Fruit fly (Drosophila melanogaster) whole organism, embryonic: ENCODE measurements around the gene mio.

ENCODE experiments used
- Adf1 ChIP-seq: fragments of 200-800 bp; sonication (Bioruptor generic); IDR thresholded peaks from 2 replicates; pipeline ENCODE4 v1.3.6; 2022; ENCODE audit warnings: missing biosample characterization, missing genetic modification characterization
- CG10979 ChIP-seq: fragments of 200-800 bp; sonication (Bioruptor generic); optimal IDR thresholded peaks from 2 replicates; lab custom pipeline; 2018; ENCODE audit warnings: missing biosample characterization, mild to moderate bottlenecking, missing genetic modification characterization, moderate library complexity
- CG13775 ChIP-seq: fragments of 200-800 bp; sonication (Bioruptor generic); optimal IDR thresholded peaks from 3 replicates; lab custom pipeline; 2017; ENCODE audit warnings: missing biosample characterization, mild to moderate bottlenecking, missing genetic modification characterization
- CG16813 ChIP-seq: fragments of 200-800 bp; sonication (Bioruptor generic); IDR thresholded peaks from 3 replicates; pipeline ENCODE4 v1.3.6; 2022; ENCODE audit warnings: missing biosample characterization, missing genetic modification characterization; ENCODE audit not compliant: partially characterized antibody
- CG18476 ChIP-seq: fragments of 200-800 bp; sonication (Bioruptor generic); optimal IDR thresholded peaks from 2 replicates; lab custom pipeline; 2016; ENCODE audit warnings: missing biosample characterization, mild to moderate bottlenecking, missing genetic modification characterization
- CG2712 ChIP-seq: fragments of 200-800 bp; optimal IDR thresholded peaks from 3 replicates; lab custom pipeline; 2019; ENCODE audit warnings: missing biosample characterization, mild to moderate bottlenecking, missing genetic modification characterization, moderate library complexity
- CG34376 ChIP-seq: fragments of 200-800 bp; sonication (Bioruptor generic); optimal IDR thresholded peaks from 2 replicates; lab custom pipeline; 2018; ENCODE audit warnings: missing biosample characterization, mild to moderate bottlenecking, missing genetic modification characterization
- CG34422 ChIP-seq: fragments of 200-800 bp; sonication (Bioruptor generic); IDR thresholded peaks from 3 replicates; pipeline ENCODE4 v1.3.6; 2022; ENCODE audit warnings: missing biosample characterization, missing genetic modification characterization
- CG7928 ChIP-seq: fragments of 200-800 bp; sonication (Bioruptor generic); optimal IDR thresholded peaks from 2 replicates; lab custom pipeline; 2017; ENCODE audit warnings: missing biosample characterization, mild to moderate bottlenecking, missing genetic modification characterization
- CG8944 ChIP-seq: fragments of 200-800 bp; sonication (Bioruptor generic); optimal IDR thresholded peaks from 3 replicates; lab custom pipeline; 2016; ENCODE audit warnings: missing biosample characterization, missing genetic modification characterization
- D19B ChIP-seq: fragments of 200-800 bp; sonication (Bioruptor generic); optimal IDR thresholded peaks from 2 replicates; lab custom pipeline; 2017; ENCODE audit warnings: missing biosample characterization, mild to moderate bottlenecking, missing genetic modification characterization
- Dek ChIP-seq: fragments of 200-800 bp; sonication (Bioruptor generic); optimal IDR thresholded peaks from 3 replicates; lab custom pipeline; 2019; ENCODE audit warnings: missing biosample characterization, mild to moderate bottlenecking, missing genetic modification characterization, moderate library complexity
- Doc3 ChIP-seq: fragments of 200-800 bp; sonication (Bioruptor generic); IDR thresholded peaks from 3 replicates; pipeline ENCODE4 v1.3.6; 2022; ENCODE audit warnings: missing biosample characterization, missing genetic modification characterization; ENCODE audit not compliant: partially characterized antibody
- Elba2 ChIP-seq: fragments of 200-800 bp; sonication (Bioruptor generic); optimal IDR thresholded peaks from 3 replicates; lab custom pipeline; 2016; ENCODE audit warnings: missing biosample characterization, missing genetic modification characterization
- HLH4C ChIP-seq: fragments of 200-800 bp; sonication (Bioruptor generic); IDR thresholded peaks from 3 replicates; pipeline ENCODE4 v1.3.6; 2022; ENCODE audit warnings: missing biosample characterization, missing genetic modification characterization; ENCODE audit not compliant: partially characterized antibody
- HLHmδ ChIP-seq: fragments of 200-800 bp; sonication (Bioruptor generic); optimal IDR thresholded peaks from 2 replicates; lab custom pipeline; 2018; ENCODE audit warnings: missing biosample characterization, mild to moderate bottlenecking, missing genetic modification characterization, moderate library complexity
- Lpt ChIP-seq: fragments of >200 bp; optimal IDR thresholded peaks from 2 replicates; lab custom pipeline; 2018; ENCODE audit warnings: missing biosample characterization, missing genetic modification characterization
- MTF-1 ChIP-seq: fragments of 200-800 bp; sonication (Bioruptor generic); optimal IDR thresholded peaks from 2 replicates; lab custom pipeline; 2018; ENCODE audit warnings: missing biosample characterization, mild to moderate bottlenecking, missing genetic modification characterization, borderline replicate concordance
- Med ChIP-seq: fragments of 200-800 bp; sonication (Bioruptor generic); peaks from one replicate; lab custom pipeline; 2016; ENCODE audit warnings: missing biosample characterization, missing genetic modification characterization, mild to moderate bottlenecking, inconsistent platforms, moderate library complexity
- NfI ChIP-seq: fragments of 200-800 bp; sonication (Bioruptor generic); optimal IDR thresholded peaks from 3 replicates; lab custom pipeline; 2018; ENCODE audit warnings: missing biosample characterization, mild to moderate bottlenecking, missing genetic modification characterization, moderate library complexity
- Optix ChIP-seq: fragments of 200-800 bp; sonication (Bioruptor generic); IDR thresholded peaks from 3 replicates; pipeline ENCODE4 v1.3.6; 2022; ENCODE audit warnings: missing biosample characterization, missing genetic modification characterization
- Xrp1 ChIP-seq: fragments of 200-800 bp; sonication (Bioruptor generic); IDR thresholded peaks from 2 replicates; pipeline ENCODE4 v1.3.6; 2022; ENCODE audit warnings: missing biosample characterization, missing genetic modification characterization
- ac ChIP-seq: fragments of 200-800 bp; sonication (Bioruptor generic); optimal IDR thresholded peaks from 3 replicates; lab custom pipeline; 2017; ENCODE audit warnings: missing biosample characterization, mild to moderate bottlenecking, missing genetic modification characterization
- aop ChIP-seq: fragments of 200-800 bp; sonication (Bioruptor generic); IDR thresholded peaks from 2 replicates; pipeline ENCODE4 v1.3.6; 2022; ENCODE audit warnings: missing biosample characterization, missing genetic modification characterization
- ci ChIP-seq: fragments of 200-800 bp; sonication (Bioruptor generic); IDR thresholded peaks from 3 replicates; pipeline ENCODE4 v1.3.6; 2022; ENCODE audit warnings: missing biosample characterization, missing genetic modification characterization
- crc ChIP-seq: fragments of 200-800 bp; sonication (Bioruptor generic); optimal IDR thresholded peaks from 2 replicates; lab custom pipeline; 2016; ENCODE audit warnings: missing biosample characterization, missing genetic modification characterization
- en ChIP-seq: fragments of 200-800 bp; sonication (Bioruptor generic); optimal IDR thresholded peaks from 2 replicates; lab custom pipeline; 2016; ENCODE audit warnings: missing biosample characterization, missing genetic modification characterization
- fd64A ChIP-seq: fragments of 200-800 bp; sonication (Bioruptor generic); optimal IDR thresholded peaks from 3 replicates; lab custom pipeline; 2018; ENCODE audit warnings: missing biosample characterization, mild to moderate bottlenecking, missing genetic modification characterization
- hth ChIP-seq: fragments of >200 bp; optimal IDR thresholded peaks from 2 replicates; lab custom pipeline; 2017; ENCODE audit warnings: inconsistent platforms
- jigr1 ChIP-seq: fragments of 200-800 bp; sonication (Bioruptor generic); IDR thresholded peaks from 3 replicates; pipeline ENCODE4 v1.3.6; 2022; ENCODE audit warnings: missing biosample characterization, missing genetic modification characterization
- jumu ChIP-seq: fragments of 200-800 bp; sonication (Bioruptor generic); optimal IDR thresholded peaks from 3 replicates; lab custom pipeline; 2016; ENCODE audit warnings: missing biosample characterization, missing genetic modification characterization
- kah ChIP-seq: fragments of 200-800 bp; sonication (Bioruptor generic); optimal IDR thresholded peaks from 2 replicates; lab custom pipeline; 2018; ENCODE audit warnings: missing biosample characterization, mild to moderate bottlenecking, missing genetic modification characterization
- lab ChIP-seq: fragments of 200-800 bp; sonication (Bioruptor generic); optimal IDR thresholded peaks from 3 replicates; lab custom pipeline; 2017; ENCODE audit warnings: missing biosample characterization, missing genetic modification characterization, mild to moderate bottlenecking, moderate library complexity, missing genetic modification reagents
- otp ChIP-seq: fragments of 200-800 bp; sonication (Bioruptor generic); IDR thresholded peaks from 3 replicates; pipeline ENCODE4, ENCODE4 v1.3.6; 2022; ENCODE audit warnings: missing biosample characterization, missing genetic modification characterization
- pan ChIP-seq, 4 experiments: fragments of >200 bp in 3 of 4; fragments of 200-800 bp in 1 of 4; sonication (Bioruptor generic) in 1 of 4; optimal IDR thresholded peaks in 3 of 4; IDR thresholded peaks in 1 of 4; 2 replicates each; pipeline versions ENCODE4 v1.3.6 to Lab custom; 2017 to 2022; ENCODE audit warnings: missing biosample characterization in 2 of 4, missing genetic modification characterization in 2 of 4, mixed read lengths in 1 of 4
- prd ChIP-seq, 3 experiments: fragments of >200 bp in 2 of 3; fragments of 200-800 bp in 1 of 3; sonication (Bioruptor generic) in 1 of 3; optimal IDR thresholded peaks in 2 of 3; IDR thresholded peaks in 1 of 3; 2 replicates in 2 of 3; 3 replicates in 1 of 3; pipeline versions ENCODE4 v1.3.6 to Lab custom; 2017 to 2022; ENCODE audit warnings: missing biosample characterization in 1 of 3, missing genetic modification characterization in 1 of 3
- pros ChIP-seq: fragments of 200-800 bp; sonication (Bioruptor generic); optimal IDR thresholded peaks from 3 replicates; lab custom pipeline; 2019; ENCODE audit warnings: missing biosample characterization, mild to moderate bottlenecking, missing genetic modification characterization, moderate library complexity
- ro ChIP-seq: fragments of 200-800 bp; sonication (Bioruptor generic); IDR thresholded peaks from 2 replicates; pipeline ENCODE4 v1.3.6; 2022; ENCODE audit warnings: missing biosample characterization, missing genetic modification characterization
- sens ChIP-seq: fragments of 200-800 bp; sonication (Bioruptor generic); peaks from one replicate; lab custom pipeline; 2016; ENCODE audit warnings: missing biosample characterization, missing genetic modification characterization
- so ChIP-seq: fragments of 200-800 bp; sonication (Bioruptor generic); IDR thresholded peaks from 3 replicates; pipeline ENCODE4 v1.3.6; 2022; ENCODE audit warnings: missing biosample characterization, missing genetic modification characterization
- stc ChIP-seq: fragments of 200-800 bp; sonication (Bioruptor generic); IDR thresholded peaks from 2 replicates; pipeline ENCODE4 v1.3.6; 2022; ENCODE audit warnings: missing biosample characterization, missing genetic modification characterization
- stwl ChIP-seq: fragments of 200-800 bp; sonication (Bioruptor generic); optimal IDR thresholded peaks from 3 replicates; lab custom pipeline; 2018; ENCODE audit warnings: missing biosample characterization, mild to moderate bottlenecking, missing genetic modification characterization, moderate library complexity
- tll ChIP-seq, 2 experiments: fragments of 200-800 bp in 1 of 2; fragments of >200 bp in 1 of 2; sonication (Bioruptor generic) in 1 of 2; optimal IDR thresholded peaks; 2 replicates each; lab custom pipeline; 2017 to 2019; ENCODE audit warnings: missing biosample characterization in 2 of 2, missing genetic modification characterization in 2 of 2, mild to moderate bottlenecking in 1 of 2, moderate library complexity in 1 of 2
- tna ChIP-seq: fragments of 200-800 bp; sonication (Bioruptor generic); IDR thresholded peaks from 2 replicates; pipeline ENCODE4 v1.3.6; 2022; ENCODE audit warnings: missing biosample characterization, missing genetic modification characterization; ENCODE audit not compliant: partially characterized antibody
- unc-4 ChIP-seq: fragments of 200-800 bp; sonication (Bioruptor generic); IDR thresholded peaks from 2 replicates; pipeline ENCODE4 v1.3.6; 2022; ENCODE audit warnings: missing biosample characterization, missing genetic modification characterization; ENCODE audit not compliant: partially characterized antibody
- vnd ChIP-seq: fragments of 200-800 bp; sonication (Bioruptor generic); IDR thresholded peaks from 3 replicates; pipeline ENCODE4 v1.3.6; 2022; ENCODE audit warnings: missing biosample characterization, missing genetic modification characterization; ENCODE audit not compliant: partially characterized antibody
- zen ChIP-seq: fragments of 200-800 bp; sonication (Bioruptor generic); optimal IDR thresholded peaks from 3 replicates; lab custom pipeline; 2018; ENCODE audit warnings: missing biosample characterization, mild to moderate bottlenecking, missing genetic modification characterization, moderate library complexity
- zf30C ChIP-seq: fragments of 200-800 bp; sonication (Bioruptor generic); optimal IDR thresholded peaks from 3 replicates; lab custom pipeline; 2018; ENCODE audit warnings: missing biosample characterization, mild to moderate bottlenecking, missing genetic modification characterization

Gene mio

dm6 chr2L:2181971-2182643, 35.0 kb upstream of the mio start (continued):
- no peak for TF ChIP-seq Doc3 (GFP tag; lab: Robert Waterston, UW)
- no peak for TF ChIP-seq CG7928 (GFP tag; lab: Kevin White, UChicago)
- peak; percentile 63 for TF ChIP-seq CG16813 (GFP tag; lab: Robert Waterston, UW)
- no peak for TF ChIP-seq prd (optimal IDR thresholded peaks at IDR 0.05; lab: Kevin White, UChicago)
- peak; percentile 39; the same call in 2 of the 3 replicates for TF ChIP-seq prd (GFP tag; IDR thresholded peaks at IDR 0.05; lab: Robert Waterston, UW)
- TF ChIP-seq zf30C (GFP tag; lab: Kevin White, UChicago) = peak; percentile 99
- no peak for TF ChIP-seq Dek
- no peak for TF ChIP-seq CG2712
- TF ChIP-seq Med = peak; percentile 7
- TF ChIP-seq crc (GFP tag; lab: Kevin White, UChicago) = no peak
- TF ChIP-seq vnd (GFP tag; lab: Robert Waterston, UW) = 0 out of 3 replicates have a peak, but pooled peaks have one; percentile 40
- TF ChIP-seq HLH4C = peak; percentile 63
- peak in 1 of 2 experiments; percentile 83 for TF ChIP-seq pan (optimal IDR thresholded peaks at IDR 0.05; lab: Kevin White, UChicago)
- TF ChIP-seq pan (GFP tag; optimal IDR thresholded peaks at IDR 0.05 in 1 of 2, IDR thresholded peaks at IDR 0.05 in 1 of 2) = peak in 1 of 2 experiments; percentile 57
- no peak for TF ChIP-seq CG18476
- TF ChIP-seq ac (GFP tag; lab: Kevin White, UChicago) = no peak
- TF ChIP-seq so = no peak
- no peak for TF ChIP-seq sens (GFP tag; lab: Kevin White, UChicago)
- TF ChIP-seq HLHmδ (GFP tag; lab: Kevin White, UChicago) = peak; percentile 30
- TF ChIP-seq CG10979 = no peak
- peak; percentile 22 for TF ChIP-seq hth (lab: Kevin White, UChicago)
- TF ChIP-seq unc-4 (GFP tag; lab: Robert Waterston, UW) = no peak
- TF ChIP-seq stwl (tag; lab: Kevin White, UChicago) = no peak
- TF ChIP-seq Adf1 (GFP tag; lab: Robert Waterston, UW) = no peak
- TF ChIP-seq tna (GFP tag; lab: Robert Waterston, UW) = no peak
- TF ChIP-seq zen (tag; lab: Kevin White, UChicago) = no peak
- TF ChIP-seq stc (GFP tag; lab: Robert Waterston, UW) = no peak
- TF ChIP-seq CG34422 = no peak
- no peak for TF ChIP-seq en
- no peak for TF ChIP-seq fd64A
- no peak for TF ChIP-seq CG34376 (GFP tag; lab: Kevin White, UChicago)
- no peak for TF ChIP-seq lab (GFP tag; lab: Kevin White, UChicago)
- TF ChIP-seq tll (GFP tag; optimal IDR thresholded peaks at IDR 0.05; lab: Kevin White, UChicago) = peak in 1 of 2 experiments; percentile 23
- peak; percentile 81 for TF ChIP-seq kah (GFP tag; lab: Kevin White, UChicago)
- TF ChIP-seq Optix = no peak
- no peak for TF ChIP-seq NfI (GFP tag; lab: Kevin White, UChicago)
- no peak for TF ChIP-seq CG13775 (GFP tag; lab: Kevin White, UChicago)
- TF ChIP-seq CG8944 (GFP tag; lab: Kevin White, UChicago) = no peak
- no peak for TF ChIP-seq Elba2
- TF ChIP-seq MTF-1 (GFP tag; lab: Kevin White, UChicago) = no peak
- TF ChIP-seq pros (GFP tag; lab: Kevin White, UChicago) = peak; percentile 91
- TF ChIP-seq D19B (GFP tag; lab: Kevin White, UChicago) = peak; percentile 66
- no peak for TF ChIP-seq jumu (GFP tag; lab: Kevin White, UChicago)
- TF ChIP-seq aop (GFP tag; lab: Robert Waterston, UW) = no peak; the same call in 1 of the 2 replicates
- TF ChIP-seq ro (GFP tag; lab: Robert Waterston, UW) = no peak
- TF ChIP-seq jigr1 (GFP tag; lab: Robert Waterston, UW) = no peak
- no peak for TF ChIP-seq otp (GFP tag; lab: Robert Waterston, UW)
- 0 out of 3 replicates have a peak, but pooled peaks have one; percentile 40 for TF ChIP-seq ci (GFP tag; lab: Robert Waterston, UW)
- TF ChIP-seq Lpt (GFP tag; lab: Kevin White, UChicago) = no peak
- peak; percentile 35; the same call in 1 of the 2 replicates for TF ChIP-seq Xrp1 (GFP tag; lab: Robert Waterston, UW)
